Worm (Caenorhabditis elegans) whole organism, early embryonic: Measurements from ENCODE around the gene sdz-27.

Source experiments
- B0310.2 ChIP-seq: sonication (generic microtip); optimal IDR thresholded peaks from 2 replicates; lab custom pipeline; 2016; ENCODE audit warnings: mild to moderate bottlenecking, missing genetic modification characterization, missing compliant biosample characterization
- F13C5.2 ChIP-seq: sonication (generic microtip); optimal IDR thresholded peaks from 2 replicates; lab custom pipeline; 2017; ENCODE audit warnings: mild to moderate bottlenecking, missing genetic modification characterization, inconsistent platforms, missing compliant biosample characterization
- aly-1 ChIP-seq: sonication (generic microtip); optimal IDR thresholded peaks from 2 replicates; lab custom pipeline; 2016; ENCODE audit warnings: missing genetic modification characterization, missing compliant biosample characterization
- ama-1 ChIP-seq: fragments of 150-350 bp; optimal IDR thresholded peaks from 2 replicates; lab custom pipeline; 2014
- flt-1 ChIP-seq: fragments of 200-800 bp; sonication (Bioruptor generic); IDR thresholded peaks from 2 replicates; pipeline ENCODE4 v1.3.6; 2022; ENCODE audit warnings: missing genetic modification characterization, missing compliant biosample characterization
- hmbx-1 ChIP-seq: sonication (generic microtip); optimal IDR thresholded peaks from 2 replicates; lab custom pipeline; 2016; ENCODE audit warnings: mild to moderate bottlenecking, missing genetic modification characterization, missing compliant biosample characterization
- hnd-1 ChIP-seq: sonication (generic microtip); optimal IDR thresholded peaks from 2 replicates; lab custom pipeline; 2016; ENCODE audit warnings: missing genetic modification characterization, missing compliant biosample characterization
- pes-1 ChIP-seq: fragments of 200-800 bp; sonication (Bioruptor generic); IDR thresholded peaks from 2 replicates; pipeline ENCODE4 v1.3.6; 2022; ENCODE audit warnings: missing genetic modification reagents, missing genetic modification characterization, missing compliant biosample characterization
- scrt-1 ChIP-seq: fragments of 200-800 bp; sonication (Bioruptor generic); IDR thresholded peaks from 2 replicates; pipeline ENCODE4 v1.3.6; 2022; ENCODE audit warnings: missing genetic modification characterization, missing compliant biosample characterization
- tbx-11 ChIP-seq: fragments of 200-800 bp; sonication (Bioruptor generic); IDR thresholded peaks from 2 replicates; pipeline ENCODE4 v1.3.6; 2022; ENCODE audit warnings: missing genetic modification characterization, missing compliant biosample characterization
- tbx-37 ChIP-seq: fragments of 200-800 bp; sonication (Bioruptor generic); conservative IDR thresholded peaks from 2 replicates; pipeline ENCODE4 v1.3.6; 2022; ENCODE audit warnings: missing genetic modification reagents, missing genetic modification characterization, missing compliant biosample characterization
- tra-4 ChIP-seq: sonication (generic microtip); optimal IDR thresholded peaks from 2 replicates; lab custom pipeline; 2017; ENCODE audit warnings: missing genetic modification characterization, missing compliant biosample characterization

DNA sequence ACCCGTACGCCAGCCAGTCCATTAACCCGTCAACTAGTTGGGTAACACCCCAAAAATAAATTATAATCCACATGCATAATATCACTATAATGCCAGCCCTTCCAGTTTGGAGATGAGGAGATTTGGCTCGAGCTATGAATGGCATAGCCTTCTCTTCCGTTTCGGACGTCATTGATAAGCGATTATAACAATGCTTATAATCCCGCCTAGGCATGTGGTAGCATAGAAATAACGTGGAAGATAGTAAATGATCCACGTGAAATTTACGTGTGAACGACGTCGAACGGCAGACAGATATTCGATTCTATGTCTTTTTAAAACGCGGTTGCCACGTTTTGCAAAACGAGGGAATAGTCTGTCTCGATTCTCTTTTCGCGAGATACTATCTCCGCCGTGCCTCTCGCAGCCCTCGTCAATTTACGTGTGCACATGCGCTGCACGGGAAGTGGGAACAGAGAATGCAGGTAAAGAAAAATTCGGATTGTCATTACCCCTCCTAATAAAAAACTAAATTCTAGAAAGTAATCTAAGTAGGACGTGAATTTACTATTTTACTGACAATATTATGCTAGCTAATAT is 38.0 kb upstream of the sdz-27 start:
- no peak for TF ChIP-seq ama-1 (lab: Kevin White, UChicago)
- TF ChIP-seq flt-1 = no peak
- TF ChIP-seq aly-1 = no peak
- no peak for TF ChIP-seq tbx-11
- TF ChIP-seq tbx-37 (GFP tag; lab: Robert Waterston, UW) = no peak
- TF ChIP-seq scrt-1 (GFP tag; lab: Robert Waterston, UW) = no peak
- TF ChIP-seq pes-1 (GFP tag; lab: Robert Waterston, UW) = no peak
- TF ChIP-seq hmbx-1 (tag; lab: Kevin White, UChicago) = no peak
- no peak for TF ChIP-seq B0310.2 (tag; lab: Kevin White, UChicago)
- no peak for TF ChIP-seq F13C5.2 (tag; lab: Kevin White, UChicago)
- TF ChIP-seq hnd-1 (tag; lab: Kevin White, UChicago) = no peak
- no peak for TF ChIP-seq tra-4 (tag; lab: Kevin White, UChicago)
